Fruit fly (Drosophila melanogaster): ENCODE measurements around the gene subdued.

The subdued gene

dm6 chr3R:19671223-19671991, 28.9 kb upstream of the subdued start, which contains the start of gene Naam (continued):
- peak; percentile 84 for TF ChIP-seq CG12769 (tag; optimal IDR thresholded peaks at IDR 0.05)
- TF ChIP-seq Chrac-16 (GFP tag; optimal IDR thresholded peaks at IDR 0.05) = peak; percentile 58
- no peak for TF ChIP-seq gfzf (GFP tag; optimal IDR thresholded peaks at IDR 0.05)
- no peak for TF ChIP-seq CG12236 (GFP tag; optimal IDR thresholded peaks at IDR 0.05)
- TF ChIP-seq CG18619 (GFP tag; optimal IDR thresholded peaks at IDR 0.05) = peak; percentile 74
- peak; percentile 71 for TF ChIP-seq bcd (GFP tag; optimal IDR thresholded peaks at IDR 0.05)
- TF ChIP-seq CG2116 (GFP tag; optimal IDR thresholded peaks at IDR 0.05) = peak; percentile 41
- peak; percentile 79 for TF ChIP-seq CG17359 (tag; optimal IDR thresholded peaks at IDR 0.05)
- TF ChIP-seq CG31224 (GFP tag; IDR thresholded peaks at IDR 0.05) = peak; percentile 58
- TF ChIP-seq zen (tag; optimal IDR thresholded peaks at IDR 0.05) = peak; percentile 21
- peak; percentile 70 for TF ChIP-seq schlank (tag; optimal IDR thresholded peaks at IDR 0.05)
- TF ChIP-seq CG2889 (GFP tag; IDR thresholded peaks at IDR 0.05) = peak; percentile 53; the same call in 2 of the 3 replicates
- peak; percentile 82 for TF ChIP-seq CG6854 (GFP tag; optimal IDR thresholded peaks at IDR 0.05)
- TF ChIP-seq Vsx1 (GFP tag; optimal IDR thresholded peaks at IDR 0.05) = peak; percentile 47
- TF ChIP-seq wdn (GFP tag; IDR thresholded peaks at IDR 0.05) = peak; percentile 43; the same call in 1 of the 2 replicates
- no peak for TF ChIP-seq CG6791 (GFP tag; IDR thresholded peaks at IDR 0.05; ENCODE audit: partially characterized antibody)
- TF ChIP-seq grn (GFP tag; optimal IDR thresholded peaks at IDR 0.05) = peak; percentile 43
- TF ChIP-seq Hr3 (GFP tag; optimal IDR thresholded peaks at IDR 0.05) = peak; percentile 51
- no peak for TF ChIP-seq CG16813 (GFP tag; IDR thresholded peaks at IDR 0.05; ENCODE audit: partially characterized antibody)
- TF ChIP-seq CG1024 (GFP tag; IDR thresholded peaks at IDR 0.05) = peak; percentile 57
- peak; percentile 46 for TF ChIP-seq Deaf1 (tag; optimal IDR thresholded peaks at IDR 0.05)
- peak; percentile 64 for TF ChIP-seq bab2 (GFP tag; optimal IDR thresholded peaks at IDR 0.05)
- no peak for TF ChIP-seq CG9797 (GFP tag; optimal IDR thresholded peaks at IDR 0.05)
- TF ChIP-seq cas (GFP tag; IDR thresholded peaks at IDR 0.05) = 0 out of 2 replicates have a peak, but pooled peaks have one; percentile 33
- TF ChIP-seq Nf-YB (GFP tag; optimal IDR thresholded peaks at IDR 0.05) = peak; percentile 51
- no peak for TF ChIP-seq CG2199 (GFP tag; IDR thresholded peaks at IDR 0.05)
- TF ChIP-seq Xrp1 (GFP tag; IDR thresholded peaks at IDR 0.05) = peak; percentile 86
- TF ChIP-seq Taf1 (GFP tag; IDR thresholded peaks at IDR 0.05) = peak; percentile 56
- peak; percentile 27 for TF ChIP-seq NC2α (GFP tag; optimal IDR thresholded peaks at IDR 0.05)
- TF ChIP-seq CG2712 (tag; optimal IDR thresholded peaks at IDR 0.05) = peak; percentile 77
- TF ChIP-seq eyg (GFP tag; optimal IDR thresholded peaks at IDR 0.05) = peak; percentile 87
- peak; percentile 78 for TF ChIP-seq CG10543 (GFP tag; optimal IDR thresholded peaks at IDR 0.05)
- peak; percentile 66 for TF ChIP-seq en (GFP tag; optimal IDR thresholded peaks at IDR 0.05)
- TF ChIP-seq CG11723 (GFP tag; optimal IDR thresholded peaks at IDR 0.05) = peak; percentile 50
- peak; percentile 65 for TF ChIP-seq HmgZ (tag; optimal IDR thresholded peaks at IDR 0.05)
- no peak for TF ChIP-seq CG33557 (GFP tag; optimal IDR thresholded peaks at IDR 0.05)
- TF ChIP-seq CG17568 (GFP tag; optimal IDR thresholded peaks at IDR 0.05) = peak; percentile 41
- TF ChIP-seq nerfin-2 (GFP tag; IDR thresholded peaks at IDR 0.05; ENCODE audit: partially characterized antibody) = no peak
- peak; percentile 52; the same call in 2 of the 4 replicates for TF ChIP-seq Gug (GFP tag; IDR thresholded peaks at IDR 0.05)
- TF ChIP-seq CG17328 (GFP tag; IDR thresholded peaks at IDR 0.05) = peak; percentile 79
- TF ChIP-seq ftz-f1 (GFP tag; optimal IDR thresholded peaks at IDR 0.05) = no peak
- TF ChIP-seq NfI (GFP tag; optimal IDR thresholded peaks at IDR 0.05) = peak; percentile 86
- TF ChIP-seq Optix (GFP tag; IDR thresholded peaks at IDR 0.05) = peak; percentile 64; the same call in 2 of the 3 replicates
- TF ChIP-seq CG3995 (GFP tag; optimal IDR thresholded peaks at IDR 0.05) = peak; percentile 58
- peak; percentile 77 for TF ChIP-seq Dbx (GFP tag; IDR thresholded peaks at IDR 0.05)
- TF ChIP-seq sd (tag; optimal IDR thresholded peaks at IDR 0.05) = peak; percentile 75
- peak; percentile 74 for TF ChIP-seq CG5953 (GFP tag; IDR thresholded peaks at IDR 0.05)
- TF ChIP-seq Dek (tag; optimal IDR thresholded peaks at IDR 0.05) = peak; percentile 70
- peak; percentile 69 for TF ChIP-seq CG4424 (GFP tag; optimal IDR thresholded peaks at IDR 0.05)

All from whole organism, embryonic.